Worm (Caenorhabditis elegans): Measurements from ENCODE around the gene T06E6.10.

- TF ChIP-seq nhr-11 (tag; optimal IDR thresholded peaks at IDR 0.05) (no peak), ztf-11 (tag; optimal IDR thresholded peaks at IDR 0.05) (no peak), mdl-1 (tag; optimal IDR thresholded peaks at IDR 0.05) (no peak), aly-2 (tag; optimal IDR thresholded peaks at IDR 0.05) (no peak), mab-5 (tag; optimal IDR thresholded peaks at IDR 0.05) (no peak), fos-1 (tag; optimal IDR thresholded peaks at IDR 0.05) (no peak), lsy-2 (tag; optimal IDR thresholded peaks at IDR 0.05) (no peak), nhr-77 (tag; optimal IDR thresholded peaks at IDR 0.05) (no peak), sem-4 (tag; optimal IDR thresholded peaks at IDR 0.05) (no peak), snpc-4 (tag; optimal IDR thresholded peaks at IDR 0.05) (no peak), elt-3 (tag; optimal IDR thresholded peaks at IDR 0.05) (no peak), nhr-237 (tag; optimal IDR thresholded peaks at IDR 0.05) (no peak), F13H6.1 (tag; optimal IDR thresholded peaks at IDR 0.05) (no peak), egl-27 (tag; optimal IDR thresholded peaks at IDR 0.05) (no peak)
Observed at ce11 chrV:15379817-15380216, 38.1 kb upstream of the T06E6.10 start, which contains the start of gene srh-251.

All from whole organism, L2 larva.